Worm (Caenorhabditis elegans) whole organism, late embryonic: Measurements from ENCODE around the gene twk-40.

ENCODE experiments used
- C08G9.2 ChIP-seq: sonication (generic microtip); optimal IDR thresholded peaks from 2 replicates; lab custom pipeline; 2016; ENCODE audit warnings: mild to moderate bottlenecking, missing genetic modification characterization, moderate library complexity, missing compliant biosample characterization
- C38D4.7 ChIP-seq: fragments of 200-800 bp; sonication (Bioruptor generic); optimal IDR thresholded peaks from 2 replicates; lab custom pipeline; 2018; ENCODE audit warnings: mild to moderate bottlenecking, missing genetic modification characterization, moderate library complexity, missing compliant biosample characterization
- F13H6.1 ChIP-seq: sonication (generic microtip); optimal IDR thresholded peaks from 2 replicates; lab custom pipeline; 2016; ENCODE audit warnings: missing genetic modification characterization, missing compliant biosample characterization
- K09A11.1 ChIP-seq: sonication (generic microtip); optimal IDR thresholded peaks from 2 replicates; lab custom pipeline; 2017; ENCODE audit warnings: antibody characterized with exemption, mild to moderate bottlenecking, missing genetic modification characterization, missing compliant biosample characterization; ENCODE audit not compliant: insufficient read depth
- T23F11.4 ChIP-seq: fragments of 200-800 bp; sonication (Bioruptor generic); optimal IDR thresholded peaks from 2 replicates; lab custom pipeline; 2018; ENCODE audit warnings: mild to moderate bottlenecking, missing genetic modification characterization, missing compliant biosample characterization
- ama-1 ChIP-seq: fragments of 150-350 bp; optimal IDR thresholded peaks from 2 replicates; lab custom pipeline; 2014
- ceh-14 ChIP-seq: sonication (generic microtip); optimal IDR thresholded peaks from 2 replicates; lab custom pipeline; 2016; ENCODE audit warnings: missing genotype, missing genetic modification characterization, missing compliant biosample characterization
- ceh-18 ChIP-seq: sonication (generic microtip); optimal IDR thresholded peaks from 2 replicates; lab custom pipeline; 2016; ENCODE audit warnings: missing genetic modification characterization, missing compliant biosample characterization
- ceh-2 ChIP-seq: sonication (generic microtip); optimal IDR thresholded peaks from 2 replicates; lab custom pipeline; 2016; ENCODE audit warnings: missing genotype, missing genetic modification characterization, missing compliant biosample characterization
- ceh-31 ChIP-seq: sonication (generic microtip); optimal IDR thresholded peaks from 2 replicates; lab custom pipeline; 2016; ENCODE audit warnings: missing genetic modification characterization, missing compliant biosample characterization
- ceh-45 ChIP-seq: fragments of 200-800 bp; sonication (Bioruptor generic); IDR thresholded peaks from 2 replicates; pipeline ENCODE4 v1.3.6; 2022; ENCODE audit warnings: missing genetic modification reagents, missing genetic modification characterization, missing compliant biosample characterization
- ceh-48 ChIP-seq: sonication (generic microtip); optimal IDR thresholded peaks from 2 replicates; lab custom pipeline; 2016; ENCODE audit warnings: missing genetic modification characterization, inconsistent platforms, missing compliant biosample characterization
- ceh-6 ChIP-seq: fragments of 200-800 bp; sonication (Bioruptor generic); optimal IDR thresholded peaks from 2 replicates; lab custom pipeline; 2018; ENCODE audit warnings: mild to moderate bottlenecking, missing genetic modification characterization, missing compliant biosample characterization
- ceh-9 ChIP-seq: sonication (generic microtip); optimal IDR thresholded peaks from 2 replicates; lab custom pipeline; 2016; ENCODE audit warnings: mild to moderate bottlenecking, missing genetic modification characterization, inconsistent platforms, missing compliant biosample characterization
- dmd-4 ChIP-seq: sonication (generic microtip); optimal IDR thresholded peaks from 2 replicates; lab custom pipeline; 2016; ENCODE audit warnings: borderline replicate concordance, missing genetic modification characterization, missing compliant biosample characterization
- elt-2 ChIP-seq: sonication (generic microtip); optimal IDR thresholded peaks from 2 replicates; lab custom pipeline; 2016; ENCODE audit warnings: missing genetic modification reagents, missing genetic modification characterization, missing compliant biosample characterization
- ets-4 ChIP-seq: sonication (generic microtip); optimal IDR thresholded peaks from 2 replicates; lab custom pipeline; 2016; ENCODE audit warnings: missing genetic modification characterization, missing compliant biosample characterization
- eyg-1 ChIP-seq: sonication (generic microtip); optimal IDR thresholded peaks from 2 replicates; lab custom pipeline; 2016; ENCODE audit warnings: missing genotype, missing genetic modification characterization, missing compliant biosample characterization
- fax-1 ChIP-seq: sonication (generic microtip); optimal IDR thresholded peaks from 2 replicates; lab custom pipeline; 2016; ENCODE audit warnings: missing genotype, missing genetic modification characterization, missing compliant biosample characterization
- fkh-10 ChIP-seq: fragments of 150-350 bp; optimal IDR thresholded peaks from 2 replicates; lab custom pipeline; 2014; ENCODE audit warnings: missing biosample characterization, missing genetic modification reagents, missing genetic modification characterization
- hlh-15 ChIP-seq: sonication (generic microtip); optimal IDR thresholded peaks from 2 replicates; lab custom pipeline; 2016; ENCODE audit warnings: missing genetic modification characterization, missing compliant biosample characterization
- hlh-30 ChIP-seq: sonication (generic microtip); optimal IDR thresholded peaks from 2 replicates; lab custom pipeline; 2017; ENCODE audit warnings: antibody characterized with exemption, missing genetic modification characterization, missing compliant biosample characterization; ENCODE audit not compliant: insufficient read depth
- lin-11 ChIP-seq: fragments of 200-800 bp; sonication (Bioruptor generic); optimal IDR thresholded peaks from 2 replicates; lab custom pipeline; 2018; ENCODE audit warnings: mild to moderate bottlenecking, missing genetic modification characterization, missing compliant biosample characterization
- madf-2 ChIP-seq: sonication (generic microtip); optimal IDR thresholded peaks from 2 replicates; lab custom pipeline; 2017; ENCODE audit warnings: missing genetic modification characterization, missing compliant biosample characterization
- mec-3 ChIP-seq: sonication (generic microtip); optimal IDR thresholded peaks from 2 replicates; lab custom pipeline; 2016; ENCODE audit warnings: borderline replicate concordance, missing genetic modification characterization, missing compliant biosample characterization
- nfya-1 ChIP-seq: sonication (generic microtip); optimal IDR thresholded peaks from 2 replicates; lab custom pipeline; 2017; ENCODE audit warnings: missing genetic modification characterization, mild to moderate bottlenecking, missing compliant biosample characterization, antibody characterized with exemption, moderate library complexity
- pha-2 ChIP-seq: sonication (generic microtip); optimal IDR thresholded peaks from 2 replicates; lab custom pipeline; 2017; ENCODE audit warnings: mild to moderate bottlenecking, missing genetic modification characterization, missing compliant biosample characterization
- pros-1 ChIP-seq: fragments of 150-350 bp; optimal IDR thresholded peaks from 2 replicates; lab custom pipeline; 2014; ENCODE audit warnings: missing biosample characterization, missing genetic modification reagents, missing genetic modification characterization
- ref-2 ChIP-seq: sonication (generic microtip); optimal IDR thresholded peaks from 2 replicates; lab custom pipeline; 2016; ENCODE audit warnings: missing genetic modification characterization, missing compliant biosample characterization
- rnt-1 ChIP-seq: sonication (generic microtip); optimal IDR thresholded peaks from 2 replicates; lab custom pipeline; 2016; ENCODE audit warnings: missing genetic modification characterization, missing compliant biosample characterization
- sdc-2 ChIP-seq: sonication (generic microtip); optimal IDR thresholded peaks from 2 replicates; lab custom pipeline; 2016; ENCODE audit warnings: missing genotype, missing genetic modification characterization, missing compliant biosample characterization
- tbx-2 ChIP-seq: sonication (generic microtip); optimal IDR thresholded peaks from 2 replicates; lab custom pipeline; 2016; ENCODE audit warnings: missing genetic modification characterization, missing compliant biosample characterization
- tbx-7 ChIP-seq: sonication (generic microtip); optimal IDR thresholded peaks from 2 replicates; lab custom pipeline; 2016; ENCODE audit warnings: missing genotype, missing genetic modification characterization, missing compliant biosample characterization
- unc-42 ChIP-seq: sonication (generic microtip); optimal IDR thresholded peaks from 2 replicates; lab custom pipeline; 2016; ENCODE audit warnings: missing genotype, missing genetic modification characterization, missing compliant biosample characterization
- zip-5 ChIP-seq: sonication (generic microtip); optimal IDR thresholded peaks from 2 replicates; lab custom pipeline; 2016; ENCODE audit warnings: missing genetic modification characterization, missing compliant biosample characterization

Gene twk-40

DNA sequence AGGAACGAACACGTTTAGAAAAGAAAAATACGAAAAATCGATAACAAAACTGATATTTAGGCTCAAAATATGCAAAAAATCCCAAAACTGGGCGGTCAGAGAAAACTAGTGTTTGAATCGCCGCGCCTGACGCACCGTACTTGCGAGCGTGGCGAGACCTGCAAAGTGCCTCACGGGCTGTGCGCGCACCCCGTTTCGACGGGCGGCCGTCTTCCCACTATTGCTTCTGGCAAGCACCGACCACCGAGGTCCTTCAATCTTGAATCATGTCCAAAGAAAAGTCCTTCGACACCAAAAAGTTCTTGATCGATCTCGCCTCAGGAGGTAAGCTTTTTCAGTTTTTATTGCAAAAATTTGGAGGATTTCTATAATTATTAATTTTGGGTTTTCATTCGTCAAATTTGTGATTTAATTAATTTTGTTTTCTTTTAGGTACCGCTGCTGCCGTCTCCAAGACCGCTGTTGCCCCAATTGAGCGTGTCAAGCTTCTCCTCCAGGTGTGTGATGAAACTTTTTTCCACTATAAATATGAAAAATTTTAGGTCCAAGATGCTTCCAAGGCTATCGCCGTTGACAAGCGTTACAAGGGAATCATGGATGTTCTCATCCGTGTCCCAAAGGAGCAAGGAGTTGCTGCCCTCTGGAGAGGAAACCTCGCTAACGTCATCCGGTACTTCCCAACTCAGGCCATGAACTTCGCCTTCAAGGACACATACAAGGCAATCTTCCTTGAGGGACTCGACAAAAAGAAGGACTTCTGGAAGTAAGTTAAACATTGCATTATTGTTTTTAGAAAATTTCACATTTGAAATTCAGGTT lies 29.1 kb downstream of the twk-40 start, which contains the start of gene ant-1.1 (continued):
- no peak for TF ChIP-seq ceh-9 (tag; lab: Kevin White, UChicago)
- TF ChIP-seq fkh-10, result no peak
- no peak for TF ChIP-seq ceh-45
- peak; percentile 95 for TF ChIP-seq nfya-1
- TF ChIP-seq T23F11.4 (GFP tag; lab: Kevin White, UChicago), result peak; percentile 14
- no peak for TF ChIP-seq dmd-4
- no peak for TF ChIP-seq ama-1
- peak; percentile 50 for TF ChIP-seq pros-1 (tag; lab: Kevin White, UChicago)
- TF ChIP-seq zip-5, result no peak
- peak; percentile 50 for TF ChIP-seq ets-4 (tag; lab: Kevin White, UChicago)
- peak; percentile 56 for TF ChIP-seq ceh-14 (tag; lab: Kevin White, UChicago)
- no peak for TF ChIP-seq K09A11.1
- TF ChIP-seq mec-3, result no peak
- no peak for TF ChIP-seq madf-2
- TF ChIP-seq hlh-15, result no peak
- peak; percentile 53 for TF ChIP-seq hlh-30 (tag; lab: Kevin White, UChicago)
- no peak for TF ChIP-seq sdc-2
- TF ChIP-seq pha-2 (tag; lab: Kevin White, UChicago), result peak; percentile 18
- peak; percentile 59 for TF ChIP-seq rnt-1 (tag; lab: Kevin White, UChicago)
- peak; percentile 82 for TF ChIP-seq ceh-18
- no peak for TF ChIP-seq ref-2
- no peak for TF ChIP-seq eyg-1 (tag; lab: Kevin White, UChicago)
- TF ChIP-seq lin-11 (tag; lab: Kevin White, UChicago), result no peak
- no peak for TF ChIP-seq tbx-7 (tag; lab: Kevin White, UChicago)
- TF ChIP-seq C38D4.7 (GFP tag; lab: Kevin White, UChicago), result peak; percentile 7
- no peak for TF ChIP-seq F13H6.1
- TF ChIP-seq, all 69 proteins: peak for 30

DNA sequence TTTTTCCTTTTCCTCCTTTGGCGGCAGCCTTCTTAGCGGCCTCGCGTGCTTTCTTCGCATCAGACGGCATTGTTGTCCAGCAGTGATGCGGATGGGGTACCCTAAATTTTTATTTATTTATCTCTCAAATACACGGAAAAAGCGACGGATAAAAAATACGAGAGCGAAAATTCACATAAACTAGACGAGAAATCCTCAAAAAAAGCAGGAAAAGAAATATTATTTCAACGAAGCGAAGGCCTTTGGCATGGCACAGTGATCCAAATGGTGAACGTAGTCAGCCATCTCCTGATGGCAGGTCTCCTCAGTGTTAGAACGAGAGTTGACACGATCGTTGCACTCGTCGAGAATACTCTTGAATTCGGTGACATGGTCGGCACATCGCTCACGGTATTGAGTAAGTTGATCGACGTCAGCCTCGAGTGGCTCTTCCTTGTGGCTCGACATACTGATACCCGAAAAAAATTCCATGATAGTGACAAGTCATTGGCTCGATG lies 30.1 kb downstream of the twk-40 start, which contains the start of the genes abcf-2 and T27E9.2:
abcf-2 (minus strand) TSS at position 101 of the 497 bp plus-strand sequence.
T27E9.2 (minus strand) TSS at position 447 of the 497 bp plus-strand sequence.
- TF ChIP-seq elt-2 (tag; lab: Kevin White, UChicago), result no peak
- TF ChIP-seq, all 69 proteins: peak for 0

DNA sequence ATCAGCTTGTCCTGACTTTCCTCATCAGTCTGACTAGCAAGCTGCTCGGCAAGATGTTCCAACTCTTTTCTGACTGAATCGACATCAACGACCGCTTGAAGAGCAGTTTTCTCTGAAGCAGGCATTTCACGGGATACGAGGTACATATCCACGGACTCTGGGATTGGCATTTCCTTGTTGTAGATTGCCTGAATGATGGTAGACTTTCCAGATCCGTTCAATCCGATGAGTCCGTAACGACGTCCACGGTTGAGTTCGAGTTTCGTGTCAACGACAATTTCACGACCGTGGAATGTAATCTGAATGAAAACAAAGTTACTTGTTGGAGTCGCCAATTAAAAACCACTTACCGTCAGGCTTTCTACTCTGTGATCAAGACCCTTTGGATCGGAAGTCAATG lies 30.7 kb downstream of the twk-40 start:
- TF ChIP-seq ceh-2, result no peak
- no peak for TF ChIP-seq ceh-6
- TF ChIP-seq, all 69 proteins: peak for 0

DNA sequence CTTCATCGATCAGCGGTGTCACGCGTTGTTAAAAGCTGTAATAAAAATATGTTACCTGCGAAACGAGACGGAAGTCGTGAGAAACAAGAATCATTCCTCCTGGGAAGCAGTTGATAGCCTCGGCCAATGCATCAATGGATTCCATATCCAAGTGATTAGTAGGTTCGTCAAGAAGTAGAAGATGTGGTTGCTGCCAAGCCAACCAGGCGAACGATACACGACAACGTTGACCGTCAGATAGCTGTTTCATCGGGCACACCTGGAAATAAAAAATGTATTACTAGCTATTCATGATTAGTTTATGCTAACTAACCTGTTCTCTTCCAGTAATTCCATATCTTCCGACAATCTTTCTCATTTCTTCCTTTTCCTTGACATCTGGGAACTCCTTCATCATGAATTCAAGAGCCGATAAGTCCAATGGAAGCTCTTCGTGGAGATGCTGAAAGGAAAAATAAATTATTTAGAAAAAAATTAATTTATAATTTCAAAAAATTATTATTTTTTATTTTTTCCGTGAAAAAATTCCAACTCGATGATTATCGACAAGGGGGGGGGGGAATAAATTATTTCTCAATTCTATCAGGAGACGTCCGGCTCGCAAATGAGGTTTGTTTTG lies 33.2 kb downstream of the twk-40 start, which contains the start of gene tag-164:
tag-164 (plus strand) TSS at position 569 of the 619 bp plus-strand sequence.
- TF ChIP-seq C08G9.2 (tag; lab: Kevin White, UChicago) (no peak), ceh-18 (no peak), ceh-31 (tag; lab: Kevin White, UChicago) (no peak), fax-1 (tag; lab: Kevin White, UChicago) (no peak), ceh-48 (tag; lab: Kevin White, UChicago) (no peak), unc-42 (no peak), tbx-2 (no peak), hlh-30 (tag; lab: Kevin White, UChicago) (no peak)
- TF ChIP-seq, all 69 proteins: peak for 0
